Worm (Caenorhabditis elegans) whole organism, L4 larva: ENCODE data around the gene F19B10.13.

ENCODE experiments used
- F44E2.7 ChIP-seq: fragments of 200-800 bp; sonication (Bioruptor generic); IDR thresholded peaks from 2 replicates; pipeline ENCODE4 v2.1.2; 2022; ENCODE audit warnings: missing genetic modification characterization, missing compliant biosample characterization
- ceh-82 ChIP-seq: sonication (generic microtip); optimal IDR thresholded peaks from 2 replicates; lab custom pipeline; 2017; ENCODE audit warnings: missing biosample characterization, missing genetic modification characterization
- dve-1 ChIP-seq: sonication (generic microtip); optimal IDR thresholded peaks from 2 replicates; lab custom pipeline; 2017; ENCODE audit warnings: antibody characterized with exemption, mild to moderate bottlenecking, missing genetic modification characterization, missing compliant biosample characterization; ENCODE audit not compliant: insufficient read depth
- snpc-1.2 ChIP-seq: fragments of 200-800 bp; sonication (Bioruptor generic); IDR thresholded peaks from 2 replicates; pipeline ENCODE4 v1.3.6; 2022; ENCODE audit warnings: missing genetic modification reagents, missing genetic modification characterization, missing compliant biosample characterization
- unc-39 ChIP-seq: sonication (generic microtip); optimal IDR thresholded peaks from 2 replicates; lab custom pipeline; 2017; ENCODE audit warnings: missing biosample characterization, missing genetic modification characterization

DNA sequence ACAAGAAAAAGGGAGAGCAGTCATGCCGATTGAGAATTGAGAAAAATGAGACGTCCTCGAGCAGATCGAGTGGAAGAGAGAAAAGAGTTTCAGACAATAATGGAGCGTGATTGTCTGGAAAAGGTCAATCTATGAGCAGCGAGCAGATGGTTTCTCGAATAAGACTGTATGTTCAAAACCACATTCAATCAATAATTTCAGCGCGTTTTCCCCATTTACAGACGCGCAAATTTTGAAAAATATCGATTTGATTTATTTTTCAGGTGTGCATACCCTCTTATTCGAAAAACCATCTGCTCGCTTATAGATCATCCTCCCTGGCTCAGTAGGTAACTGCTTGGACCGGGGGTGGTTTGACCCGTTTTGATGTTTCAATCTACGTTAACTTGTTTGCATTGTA is 22.8 kb upstream of the F19B10.13 start, which contains the start of gene fbxb-31:
- TF ChIP-seq ceh-82: no peak
- no peak for TF ChIP-seq unc-39 (tag; lab: Kevin White, UChicago)
- TF ChIP-seq snpc-1.2 (GFP tag; lab: Robert Waterston, UW): no peak
- TF ChIP-seq dve-1: no peak
- no peak for TF ChIP-seq F44E2.7
